Fruit fly (Drosophila melanogaster) whole organism, embryonic: ENCODE results near the gene fd96Ca.

Experiments used
- Asciz ChIP-seq: fragments of 200-800 bp; sonication (Bioruptor generic); optimal IDR thresholded peaks from 2 replicates; lab custom pipeline; 2017; ENCODE audit warnings: missing biosample characterization, mild to moderate bottlenecking, missing genetic modification characterization, missing genetic modification reagents
- CG10431 ChIP-seq: fragments of 200-800 bp; sonication (Bioruptor generic); optimal IDR thresholded peaks from 3 replicates; lab custom pipeline; 2018; ENCODE audit warnings: missing biosample characterization, mild to moderate bottlenecking, missing genetic modification characterization
- CG13424 ChIP-seq: fragments of 200-800 bp; sonication (Bioruptor generic); optimal IDR thresholded peaks from 2 replicates; lab custom pipeline; 2019; ENCODE audit warnings: missing biosample characterization, mild to moderate bottlenecking, missing genetic modification characterization, moderate library complexity
- CG8281 ChIP-seq: fragments of 200-800 bp; sonication (Bioruptor generic); optimal IDR thresholded peaks from 2 replicates; lab custom pipeline; 2018; ENCODE audit warnings: missing biosample characterization, mild to moderate bottlenecking, missing genetic modification characterization, moderate library complexity
- CG9932 ChIP-seq: fragments of 200-800 bp; sonication (Bioruptor generic); IDR thresholded peaks from 2 replicates; pipeline ENCODE4 v1.3.6; 2022; ENCODE audit warnings: missing biosample characterization, missing genetic modification characterization
- Dp ChIP-seq: fragments of 200-800 bp; sonication (Bioruptor generic); optimal IDR thresholded peaks from 2 replicates; lab custom pipeline; 2018; ENCODE audit warnings: missing biosample characterization, mild to moderate bottlenecking, missing genetic modification characterization, moderate library complexity
- Fer1 ChIP-seq: fragments of 200-800 bp; sonication (Bioruptor generic); optimal IDR thresholded peaks from 2 replicates; lab custom pipeline; 2017; ENCODE audit warnings: missing biosample characterization, mild to moderate bottlenecking, missing genetic modification characterization
- pho ChIP-seq: fragments of 200-800 bp; sonication (Bioruptor generic); optimal IDR thresholded peaks from 2 replicates; lab custom pipeline; 2016; ENCODE audit warnings: missing biosample characterization, missing genetic modification characterization

dm6 chr3R:25046023-25046422 is 36.5 kb upstream of the fd96Ca start, which contains the start of gene CG11786:
- TF ChIP-seq CG10431: no peak
- TF ChIP-seq Dp (GFP tag; lab: Kevin White, UChicago): no peak
- no peak for TF ChIP-seq Asciz (GFP tag; lab: Kevin White, UChicago)
- TF ChIP-seq pho (GFP tag; lab: Kevin White, UChicago): no peak
- no peak for TF ChIP-seq CG9932
- TF ChIP-seq Fer1 (GFP tag; lab: Kevin White, UChicago): no peak
- TF ChIP-seq CG8281: no peak
- no peak for TF ChIP-seq CG13424
